Worm (Caenorhabditis elegans) whole organism, mixed stage, embryonic: ENCODE measurements around the gene mvk-1.

Experiments used
- elt-1 ChIP-seq: sonication (generic microtip); optimal IDR thresholded peaks from 2 replicates; lab custom pipeline; 2017; ENCODE audit warnings: missing genetic modification characterization, mild to moderate bottlenecking, missing compliant biosample characterization, antibody characterized with exemption, moderate library complexity, borderline replicate concordance; ENCODE audit not compliant: insufficient read depth
- elt-3 ChIP-seq: fragments of 150-350 bp; optimal IDR thresholded peaks from 2 replicates; lab custom pipeline; 2014; ENCODE audit warnings: missing biosample characterization, missing genetic modification characterization
- lin-13 ChIP-seq: fragments of 150-350 bp; optimal IDR thresholded peaks from 2 replicates; lab custom pipeline; 2014; ENCODE audit warnings: missing biosample characterization, missing genetic modification characterization
- lsy-2 ChIP-seq: fragments of 150-350 bp; optimal IDR thresholded peaks from 2 replicates; lab custom pipeline; 2014; ENCODE audit warnings: missing biosample characterization, missing genetic modification characterization
- mep-1 ChIP-seq: fragments of 150-350 bp; optimal IDR thresholded peaks from 2 replicates; lab custom pipeline; 2017; ENCODE audit warnings: missing biosample characterization, missing genetic modification reagents, missing genetic modification characterization, inconsistent platforms
- nhr-237 ChIP-seq: fragments of 150-350 bp; optimal IDR thresholded peaks from 2 replicates; lab custom pipeline; 2014; ENCODE audit warnings: missing biosample characterization, missing genetic modification characterization
- nhr-76 ChIP-seq: sonication (generic microtip); optimal IDR thresholded peaks from 2 replicates; lab custom pipeline; 2017; ENCODE audit warnings: missing biosample characterization, missing genetic modification characterization
- unc-39 ChIP-seq: fragments of 150-350 bp; optimal IDR thresholded peaks from 2 replicates; lab custom pipeline; 2014; ENCODE audit warnings: missing biosample characterization, missing genetic modification characterization
- unc-62 ChIP-seq: fragments of 150-350 bp; optimal IDR thresholded peaks from 2 replicates; lab custom pipeline; 2014; ENCODE audit warnings: missing biosample characterization, missing genetic modification reagents, missing genetic modification characterization
- ztf-11 ChIP-seq: fragments of 150-350 bp; optimal IDR thresholded peaks from 2 replicates; lab custom pipeline; 2014; ENCODE audit warnings: missing biosample characterization, missing genetic modification characterization

DNA sequence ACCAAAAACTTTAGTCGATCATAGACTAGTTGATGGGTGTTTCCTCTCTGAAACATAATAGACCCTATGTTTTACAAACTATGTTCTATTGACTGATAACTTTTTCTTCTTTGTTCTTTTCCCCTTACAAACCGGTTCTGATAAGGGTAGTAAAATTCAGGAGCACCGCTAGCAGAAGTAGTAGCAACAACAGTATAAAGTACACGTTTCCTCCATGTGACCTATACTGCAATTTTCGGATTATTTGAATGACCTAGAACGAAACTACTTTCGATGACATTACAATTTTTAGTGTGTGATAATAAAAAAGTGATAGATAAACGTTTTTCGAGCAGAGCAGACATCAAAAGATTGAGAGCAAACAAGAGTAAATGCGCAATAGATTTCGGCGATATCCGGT lies 44.2 kb upstream of the mvk-1 start:
- TF ChIP-seq lsy-2 (tag; lab: Kevin White, UChicago): no peak
- no peak for TF ChIP-seq unc-62 (GFP tag; lab: Kevin White, UChicago)
- no peak for TF ChIP-seq lin-13 (tag; lab: Kevin White, UChicago)
- no peak for TF ChIP-seq nhr-237 (tag; lab: Kevin White, UChicago)
- no peak for TF ChIP-seq unc-39 (tag; lab: Kevin White, UChicago)
- no peak for TF ChIP-seq elt-3 (tag; lab: Kevin White, UChicago)
- no peak for TF ChIP-seq nhr-76 (tag; lab: Kevin White, UChicago)
- TF ChIP-seq mep-1 (tag; lab: Kevin White, UChicago): no peak
- TF ChIP-seq elt-1 (tag; lab: Kevin White, UChicago): no peak
- no peak for TF ChIP-seq ztf-11 (tag; lab: Kevin White, UChicago)
